Fruit fly (Drosophila melanogaster): ENCODE results near the gene PGRP-LC.
A peak's percentile ranks its signal among the peaks of the same experiment; 100 is the strongest.

PGRP-LC gene

dm6 chr3L:9338510-9338909, at the start of gene PGRP-LC:
TSS of gene PGRP-LC (plus strand) at chr3L:9338810.
- TF ChIP-seq psq (optimal IDR thresholded peaks at IDR 0.05) (no peak), usp (GFP tag; optimal IDR thresholded peaks at IDR 0.05) (no peak), pan (optimal IDR thresholded peaks at IDR 0.05) (no peak), EcR (GFP tag; optimal IDR thresholded peaks at IDR 0.05) (no peak), Dll (optimal IDR thresholded peaks at IDR 0.05) (no peak), CG8478 (optimal IDR thresholded peaks at IDR 0.05) (no peak)

- no peak for TF ChIP-seq Dll (optimal IDR thresholded peaks at IDR 0.05)
- TF ChIP-seq pan (optimal IDR thresholded peaks at IDR 0.05): no peak
- TF ChIP-seq EcR (GFP tag; optimal IDR thresholded peaks at IDR 0.05): no peak
- TF ChIP-seq psq (optimal IDR thresholded peaks at IDR 0.05): no peak
- no peak for TF ChIP-seq usp (GFP tag; optimal IDR thresholded peaks at IDR 0.05)
- TF ChIP-seq CG8478 (optimal IDR thresholded peaks at IDR 0.05): no peak
Measured at dm6 chr3L:9304393-9304792, 34.2 kb upstream of the PGRP-LC start.

DNA sequence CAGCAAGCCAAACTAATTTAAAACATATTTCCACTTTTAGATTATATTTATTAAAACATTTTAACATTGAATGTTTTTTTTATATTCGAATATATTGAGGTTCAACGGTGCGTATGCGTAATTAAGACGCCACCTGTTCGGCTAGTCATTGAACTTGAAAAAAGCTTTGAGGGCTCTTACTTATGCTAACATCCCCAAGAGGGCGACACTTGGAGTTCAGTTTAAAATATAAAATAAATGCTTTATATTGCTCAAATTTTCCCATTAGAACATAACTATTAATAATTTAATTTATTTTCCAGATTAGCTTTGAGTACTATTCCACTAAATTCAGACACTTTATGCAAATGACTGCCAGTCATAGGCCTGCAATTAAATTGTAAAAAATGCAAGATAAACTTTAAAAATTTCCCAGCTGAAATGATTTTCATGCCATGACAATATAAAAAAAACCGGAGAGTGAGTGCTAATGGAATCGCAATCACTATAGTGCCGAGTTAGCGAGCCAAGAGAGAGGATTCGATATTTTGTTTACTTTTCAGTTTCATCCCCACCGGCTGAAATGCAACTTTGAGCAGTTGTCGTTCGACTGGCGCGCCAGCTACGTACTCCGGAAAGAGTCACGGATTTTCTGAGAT, 4.7 kb upstream of the PGRP-LC start, which contains the start of gene PGRP-LA:
Gene PGRP-LA, plus strand, starts transcription at position 588 of the 638 bp plus-strand sequence.
- no peak for TF ChIP-seq pan (optimal IDR thresholded peaks at IDR 0.05)
- TF ChIP-seq psq (optimal IDR thresholded peaks at IDR 0.05): no peak
- no peak for TF ChIP-seq EcR (GFP tag; optimal IDR thresholded peaks at IDR 0.05)
- no peak for TF ChIP-seq usp (GFP tag; optimal IDR thresholded peaks at IDR 0.05)
- TF ChIP-seq Dll (optimal IDR thresholded peaks at IDR 0.05): no peak
- no peak for TF ChIP-seq CG8478 (optimal IDR thresholded peaks at IDR 0.05)

- peak; percentile 47 for TF ChIP-seq Dll (optimal IDR thresholded peaks at IDR 0.05)
- TF ChIP-seq CG8478 (optimal IDR thresholded peaks at IDR 0.05): no peak
- TF ChIP-seq EcR (GFP tag; optimal IDR thresholded peaks at IDR 0.05): peak in 1 of 2 experiments; percentile 34
- TF ChIP-seq psq (optimal IDR thresholded peaks at IDR 0.05): no peak
Measured at dm6 chr3L:9335711-9336110, 2.9 kb upstream of the PGRP-LC start.

- TF ChIP-seq psq (optimal IDR thresholded peaks at IDR 0.05): no peak
- TF ChIP-seq EcR (GFP tag; optimal IDR thresholded peaks at IDR 0.05): no peak
- no peak for TF ChIP-seq usp (GFP tag; optimal IDR thresholded peaks at IDR 0.05)
- TF ChIP-seq Dll (optimal IDR thresholded peaks at IDR 0.05): no peak
- no peak for TF ChIP-seq CG8478 (optimal IDR thresholded peaks at IDR 0.05)
- TF ChIP-seq pan (optimal IDR thresholded peaks at IDR 0.05): no peak
Measured at dm6 chr3L:9337942-9338468, 605 bp upstream of the PGRP-LC start.

dm6 chr3L:9339021-9339420, 411 bp downstream of the PGRP-LC start:
- TF ChIP-seq CG8478 (optimal IDR thresholded peaks at IDR 0.05) (no peak), EcR (GFP tag; optimal IDR thresholded peaks at IDR 0.05) (no peak), psq (optimal IDR thresholded peaks at IDR 0.05) (no peak), Dll (optimal IDR thresholded peaks at IDR 0.05) (no peak), usp (GFP tag; optimal IDR thresholded peaks at IDR 0.05) (no peak), pan (optimal IDR thresholded peaks at IDR 0.05) (no peak)

DNA sequence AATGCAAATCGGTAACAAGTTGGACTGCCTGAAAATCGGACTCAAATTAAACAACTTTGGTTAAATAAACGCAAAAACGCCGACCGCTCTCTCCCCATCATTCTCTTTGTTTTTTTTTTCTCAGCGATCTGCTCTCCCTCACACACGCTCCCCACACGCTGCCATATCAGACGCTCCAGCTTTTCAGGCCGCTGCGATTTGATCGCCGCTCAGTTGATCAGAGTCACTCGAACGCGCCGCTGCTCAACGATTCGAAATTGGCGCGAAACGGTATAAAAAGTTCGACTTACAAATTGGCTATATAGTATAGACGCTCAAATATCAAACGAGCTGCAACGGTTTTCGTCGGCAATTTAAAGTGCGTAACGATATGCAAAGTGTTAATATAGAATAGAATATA, 1.6 kb downstream of the PGRP-LC start:
- TF ChIP-seq Dll (optimal IDR thresholded peaks at IDR 0.05): no peak
- TF ChIP-seq CG8478 (optimal IDR thresholded peaks at IDR 0.05): no peak
- no peak for TF ChIP-seq pan (optimal IDR thresholded peaks at IDR 0.05)

dm6 chr3L:9340839-9341238, 2.2 kb downstream of the PGRP-LC start:
- TF ChIP-seq CG8478 (optimal IDR thresholded peaks at IDR 0.05): no peak
- TF ChIP-seq pan (optimal IDR thresholded peaks at IDR 0.05): no peak
- TF ChIP-seq usp (GFP tag; optimal IDR thresholded peaks at IDR 0.05): no peak
- TF ChIP-seq psq (optimal IDR thresholded peaks at IDR 0.05): no peak
- no peak for TF ChIP-seq Dll (optimal IDR thresholded peaks at IDR 0.05)
- TF ChIP-seq EcR (GFP tag; optimal IDR thresholded peaks at IDR 0.05): no peak

DNA sequence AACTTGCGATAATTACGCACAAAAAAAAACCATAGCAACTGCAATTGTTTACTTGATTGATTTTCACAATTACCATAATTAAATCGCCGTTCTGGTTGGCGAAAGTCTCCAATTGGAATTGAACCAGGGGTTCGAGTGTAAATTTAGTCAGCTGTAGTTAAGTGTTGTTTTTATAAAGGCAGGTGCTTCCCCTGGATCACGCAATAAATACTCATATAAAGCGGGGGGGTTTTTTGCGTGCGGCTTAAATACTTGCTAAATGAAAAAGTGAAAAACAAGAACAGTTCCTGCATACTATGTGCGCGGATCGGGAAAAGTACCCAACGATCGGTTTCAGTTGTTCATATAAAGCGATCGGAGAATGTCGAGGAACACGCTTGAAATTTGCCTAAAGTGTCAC, 5.4 kb downstream of the PGRP-LC start:
- TF ChIP-seq CG8478 (optimal IDR thresholded peaks at IDR 0.05) (no peak), EcR (GFP tag; optimal IDR thresholded peaks at IDR 0.05) (no peak), usp (GFP tag; optimal IDR thresholded peaks at IDR 0.05) (no peak), psq (optimal IDR thresholded peaks at IDR 0.05) (no peak), Dll (optimal IDR thresholded peaks at IDR 0.05) (no peak), pan (optimal IDR thresholded peaks at IDR 0.05) (no peak)

- TF ChIP-seq Dll (optimal IDR thresholded peaks at IDR 0.05): no peak
- TF ChIP-seq EcR (GFP tag; optimal IDR thresholded peaks at IDR 0.05): no peak
- no peak for TF ChIP-seq pan (optimal IDR thresholded peaks at IDR 0.05)
- TF ChIP-seq psq (optimal IDR thresholded peaks at IDR 0.05): no peak
- no peak for TF ChIP-seq CG8478 (optimal IDR thresholded peaks at IDR 0.05)
- TF ChIP-seq usp (GFP tag; optimal IDR thresholded peaks at IDR 0.05): no peak
Measured at dm6 chr3L:9345157-9345556, 6.5 kb downstream of the PGRP-LC start.

DNA sequence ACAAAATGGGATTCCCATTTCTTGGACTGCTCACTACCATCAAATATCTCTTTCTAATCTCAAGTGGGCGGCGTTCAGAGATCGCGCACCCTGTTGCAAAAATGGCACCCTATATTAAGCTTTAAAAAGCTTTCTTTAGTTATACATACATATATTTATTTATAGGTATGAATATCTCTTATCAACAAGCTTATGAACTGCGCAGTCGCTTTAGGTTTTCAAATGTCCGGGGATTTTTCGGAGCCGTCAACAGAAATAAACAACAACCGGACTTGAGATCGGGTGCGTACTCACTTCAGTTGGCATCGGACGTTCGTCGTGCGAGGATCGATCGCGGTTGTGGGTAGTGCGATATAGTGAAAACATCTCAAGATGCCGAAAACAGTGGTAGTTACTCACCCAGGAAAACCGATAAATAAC, 10.7 kb downstream of the PGRP-LC start, which contains the start of gene PGRP-LF:
Gene PGRP-LF, plus strand, starts transcription at position 296 of the 420 bp plus-strand sequence.
- no peak for TF ChIP-seq pan (optimal IDR thresholded peaks at IDR 0.05)
- no peak for TF ChIP-seq psq (optimal IDR thresholded peaks at IDR 0.05)
- TF ChIP-seq CG8478 (optimal IDR thresholded peaks at IDR 0.05): no peak
- TF ChIP-seq EcR (GFP tag; optimal IDR thresholded peaks at IDR 0.05): no peak
- no peak for TF ChIP-seq Dll (optimal IDR thresholded peaks at IDR 0.05)
- TF ChIP-seq usp (GFP tag; optimal IDR thresholded peaks at IDR 0.05): no peak

DNA sequence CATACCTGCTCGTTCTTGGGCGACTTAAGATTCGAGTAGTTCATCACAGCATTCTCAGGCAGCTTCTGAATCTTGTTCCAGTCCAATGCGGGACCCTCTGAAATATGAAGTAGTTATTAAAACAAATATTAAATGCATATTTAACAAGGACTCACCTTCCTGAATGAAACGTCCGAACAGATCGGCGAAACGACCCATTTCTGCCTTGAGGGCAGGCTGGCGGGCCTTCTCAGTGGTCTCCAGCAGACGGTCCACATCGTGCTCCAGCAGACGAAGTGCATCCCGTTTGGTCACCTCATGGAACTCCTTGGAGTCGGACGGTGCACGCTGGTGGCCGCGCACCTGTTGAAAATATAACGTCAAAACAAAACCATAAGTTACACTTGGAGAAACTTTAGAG, 15.1 kb downstream of the PGRP-LC start, which contains the start of gene CG32040:
Gene CG32040, plus strand, starts transcription at position 301 of the 400 bp plus-strand sequence.
- TF ChIP-seq psq (optimal IDR thresholded peaks at IDR 0.05) (no peak), usp (GFP tag; optimal IDR thresholded peaks at IDR 0.05) (no peak), CG8478 (optimal IDR thresholded peaks at IDR 0.05) (no peak), Dll (optimal IDR thresholded peaks at IDR 0.05) (no peak), pan (optimal IDR thresholded peaks at IDR 0.05) (no peak), EcR (GFP tag; optimal IDR thresholded peaks at IDR 0.05) (no peak)

Data from whole organism.